In genomic region chr3R:10115797-10116196, dm6 we compare ENCODE assay signal across 2 fruit fly cellular contexts.
TF ChIP-seq lines count a peak whose summit lies in the region.

No protein-coding gene starts in this region.

- TF ChIP-seq CTCF in whole organism, embryonic (GFP tag; optimal IDR thresholded peaks at IDR 0.05; lab: Kevin White, UChicago) = no peak

TF ChIP-seq in whole organism, adult, 20 proteins besides CTCF, POLR2A, EP300 and RAD21:
- no peak for TF ChIP-seq CG7101 (tag; optimal IDR thresholded peaks at IDR 0.05; lab: Kevin White, UChicago)
- TF ChIP-seq tj (GFP tag; optimal IDR thresholded peaks at IDR 0.05; lab: Kevin White, UChicago) = peak; percentile 96

TF ChIP-seq in whole organism, embryonic, 481 proteins besides CTCF, POLR2A, EP300 and RAD21:
- no peak for TF ChIP-seq CG3995 (GFP tag; optimal IDR thresholded peaks at IDR 0.05; lab: Kevin White, UChicago)
- TF ChIP-seq Hmr (GFP tag; optimal IDR thresholded peaks at IDR 0.05; lab: Kevin White, UChicago) = no peak
- TF ChIP-seq CG7839 (tag; optimal IDR thresholded peaks at IDR 0.05; lab: Kevin White, UChicago) = no peak
- no peak for TF ChIP-seq CG13775 (GFP tag; optimal IDR thresholded peaks at IDR 0.05; lab: Kevin White, UChicago)
- TF ChIP-seq Camta (GFP tag; optimal IDR thresholded peaks at IDR 0.05; lab: Kevin White, UChicago) = no peak
- no peak for TF ChIP-seq Rx (GFP tag; IDR thresholded peaks at IDR 0.05; lab: Robert Waterston, UW)
- no peak for TF ChIP-seq Dref (GFP tag; IDR thresholded peaks at IDR 0.05; lab: Robert Waterston, UW)
- no peak for TF ChIP-seq corto (GFP tag; optimal IDR thresholded peaks at IDR 0.05; lab: Kevin White, UChicago)
- TF ChIP-seq Xrp1 (GFP tag; IDR thresholded peaks at IDR 0.05; lab: Robert Waterston, UW) = no peak
- TF ChIP-seq gem (tag; optimal IDR thresholded peaks at IDR 0.05; lab: Kevin White, UChicago) = no peak
- no peak for TF ChIP-seq vfl (GFP tag; optimal IDR thresholded peaks at IDR 0.05; lab: Kevin White, UChicago)
- peak; percentile 6 for TF ChIP-seq CG13894 (tag; optimal IDR thresholded peaks at IDR 0.05; lab: Kevin White, UChicago)
- 0 out of 4 replicates have a peak, but pooled peaks have one; percentile 24 for TF ChIP-seq chinmo (GFP tag; IDR thresholded peaks at IDR 0.05; lab: Robert Waterston, UW; ENCODE audit: partially characterized antibody)
- no peak for TF ChIP-seq tin (GFP tag; optimal IDR thresholded peaks at IDR 0.05; lab: Kevin White, UChicago)
